Worm (Caenorhabditis elegans) whole organism, young adult: ENCODE results near the gene feh-1.
A peak's percentile ranks its signal among the peaks of the same experiment; 100 is the strongest.

Source experiments
- B0261.1 ChIP-seq: sonication (generic microtip); optimal IDR thresholded peaks from 2 replicates; lab custom pipeline; 2016; ENCODE audit warnings: mild to moderate bottlenecking, missing genetic modification characterization, moderate library complexity, missing compliant biosample characterization
- D2030.7 ChIP-seq: fragments of 200-800 bp; sonication (Bioruptor generic); IDR thresholded peaks from 2 replicates; pipeline ENCODE4 v1.3.6; 2022; ENCODE audit warnings: missing genetic modification reagents, missing genetic modification characterization, missing compliant biosample characterization
- F10E7.11 ChIP-seq: sonication (generic microtip); optimal IDR thresholded peaks from 2 replicates; lab custom pipeline; 2017; ENCODE audit warnings: mild to moderate bottlenecking, missing genetic modification characterization, moderate library complexity, missing compliant biosample characterization
- F37B4.10 ChIP-seq: fragments of 200-800 bp; sonication (Bioruptor generic); IDR thresholded peaks from 2 replicates; pipeline ENCODE4 v1.3.6; 2022; ENCODE audit warnings: missing genetic modification characterization, missing compliant biosample characterization
- Y53F4B.3 ChIP-seq: fragments of 200-800 bp; sonication (Bioruptor generic); IDR thresholded peaks from 2 replicates; pipeline ENCODE4 v1.3.6; 2022; ENCODE audit warnings: missing genetic modification reagents, missing genetic modification characterization, missing compliant biosample characterization
- aptf-2 ChIP-seq: fragments of 200-800 bp; sonication (Bioruptor generic); conservative IDR thresholded peaks from 2 replicates; pipeline ENCODE4 v1.3.6; 2022; ENCODE audit warnings: missing genetic modification reagents, missing genetic modification characterization, missing compliant biosample characterization
- aptf-3 ChIP-seq: fragments of 200-800 bp; sonication (Bioruptor generic); IDR thresholded peaks from 2 replicates; pipeline ENCODE4 v1.3.6; 2022; ENCODE audit warnings: missing genetic modification characterization, missing compliant biosample characterization
- attf-6 ChIP-seq: fragments of 200-800 bp; sonication (Bioruptor generic); IDR thresholded peaks from 2 replicates; pipeline ENCODE4 v1.3.6; 2022; ENCODE audit warnings: missing genetic modification reagents, missing genetic modification characterization, missing compliant biosample characterization
- bed-2 ChIP-seq: fragments of 200-800 bp; sonication (Bioruptor generic); IDR thresholded peaks from 2 replicates; pipeline ENCODE4 v1.3.6; 2022; ENCODE audit warnings: missing genetic modification reagents, missing genetic modification characterization, missing compliant biosample characterization
- ceh-100 ChIP-seq: fragments of 200-800 bp; sonication (Bioruptor generic); IDR thresholded peaks from 2 replicates; pipeline ENCODE4 v1.3.6; 2022; ENCODE audit warnings: missing genetic modification reagents, missing genetic modification characterization, missing compliant biosample characterization
- ceh-40 ChIP-seq: fragments of 200-800 bp; sonication (Bioruptor generic); IDR thresholded peaks from 2 replicates; pipeline ENCODE4 v1.3.6; 2022; ENCODE audit warnings: missing genetic modification characterization, missing compliant biosample characterization
- chd-7 ChIP-seq: sonication (generic microtip); optimal IDR thresholded peaks from 2 replicates; lab custom pipeline; 2016; ENCODE audit warnings: mild to moderate bottlenecking, missing genetic modification characterization, moderate library complexity, missing compliant biosample characterization
- dpl-1 ChIP-seq: fragments of 150-350 bp; optimal IDR thresholded peaks from 2 replicates; lab custom pipeline; 2014; ENCODE audit warnings: missing biosample characterization, missing genetic modification reagents, missing genetic modification characterization
- egl-18 ChIP-seq: fragments of 200-800 bp; sonication (Bioruptor generic); IDR thresholded peaks from 2 replicates; pipeline ENCODE4 v1.3.6; 2022; ENCODE audit warnings: missing genetic modification reagents, missing genetic modification characterization, missing compliant biosample characterization
- egrh-3 ChIP-seq: fragments of 200-800 bp; sonication (Bioruptor generic); IDR thresholded peaks from 2 replicates; pipeline ENCODE4 v1.3.6; 2022; ENCODE audit warnings: missing genetic modification reagents, missing genetic modification characterization, missing compliant biosample characterization
- ekl-4 ChIP-seq: fragments of 200-800 bp; sonication (Bioruptor generic); IDR thresholded peaks from 2 replicates; pipeline ENCODE4 v1.3.6; 2022; ENCODE audit warnings: missing genetic modification reagents, missing genetic modification characterization, missing compliant biosample characterization
- ets-4 ChIP-seq: fragments of 200-800 bp; sonication (Bioruptor generic); optimal IDR thresholded peaks from 2 replicates; lab custom pipeline; 2018; ENCODE audit warnings: mild to moderate bottlenecking, missing genetic modification characterization, missing compliant biosample characterization
- hmg-20 ChIP-seq: fragments of 200-800 bp; sonication (Bioruptor generic); IDR thresholded peaks from 2 replicates; pipeline ENCODE4 v1.3.6; 2022; ENCODE audit warnings: missing genetic modification reagents, missing genetic modification characterization, missing compliant biosample characterization
- hsf-1 ChIP-seq: fragments of 200-800 bp; sonication (Bioruptor generic); IDR thresholded peaks from 2 replicates; pipeline ENCODE4 v1.3.6; 2022; ENCODE audit warnings: missing genetic modification reagents, missing genetic modification characterization, missing compliant biosample characterization
- let-526 ChIP-seq: fragments of 200-800 bp; sonication (Bioruptor generic); IDR thresholded peaks from 2 replicates; pipeline ENCODE4 v1.3.6; 2022; ENCODE audit warnings: missing genetic modification reagents, missing genetic modification characterization, missing compliant biosample characterization
- lin-35 ChIP-seq, 3 experiments: fragments of 150-350 bp in 2 of 3; sonication (generic microtip) in 1 of 3; optimal IDR thresholded peaks; 2 replicates each; lab custom pipeline; 2014 to 2018; ENCODE audit warnings: missing biosample characterization in 3 of 3, missing genetic modification characterization in 3 of 3, missing genetic modification reagents in 3 of 3
- lir-1 ChIP-seq: fragments of 200-800 bp; sonication (Bioruptor generic); conservative IDR thresholded peaks from 2 replicates; pipeline ENCODE4 v1.3.6; 2022; ENCODE audit warnings: missing genetic modification reagents, missing genetic modification characterization, missing compliant biosample characterization
- madf-3 ChIP-seq: fragments of 200-800 bp; sonication (Bioruptor generic); IDR thresholded peaks from 2 replicates; pipeline ENCODE4 v1.3.6; 2022; ENCODE audit warnings: missing genetic modification reagents, missing genetic modification characterization, missing compliant biosample characterization
- madf-6 ChIP-seq: fragments of 200-800 bp; sonication (Bioruptor generic); IDR thresholded peaks from 2 replicates; pipeline ENCODE4 v1.3.6; 2022; ENCODE audit warnings: missing genetic modification reagents, missing genetic modification characterization, missing compliant biosample characterization
- nfyb-1 ChIP-seq: fragments of 200-800 bp; sonication (Bioruptor generic); IDR thresholded peaks from 2 replicates; pipeline ENCODE4 v1.3.6; 2022; ENCODE audit warnings: missing genetic modification reagents, missing genetic modification characterization, missing compliant biosample characterization
- nhr-80 ChIP-seq: sonication (generic microtip); optimal IDR thresholded peaks from 2 replicates; lab custom pipeline; 2016; ENCODE audit warnings: missing genetic modification characterization, missing compliant biosample characterization
- nhr-90 ChIP-seq: sonication (generic microtip); optimal IDR thresholded peaks from 2 replicates; lab custom pipeline; 2016; ENCODE audit warnings: missing genotype, mild to moderate bottlenecking, missing genetic modification characterization, missing compliant biosample characterization
- pbrm-1 ChIP-seq: fragments of 200-800 bp; sonication (Bioruptor generic); IDR thresholded peaks from 2 replicates; pipeline ENCODE4 v1.3.6; 2022; ENCODE audit warnings: missing genetic modification reagents, missing genetic modification characterization, missing compliant biosample characterization
- pha-4 ChIP-seq: fragments of 150-350 bp; sonication (generic microtip); optimal IDR thresholded peaks from 2 replicates; lab custom pipeline; 2014; ENCODE audit warnings: missing biosample characterization, missing genetic modification reagents, missing genetic modification characterization
- rpc-1 ChIP-seq, 2 experiments: fragments of 150-350 bp in 1 of 2; sonication (generic microtip) in 1 of 2; optimal IDR thresholded peaks; 2 replicates each; lab custom pipeline; 2014 to 2018; ENCODE audit warnings: missing biosample characterization in 1 of 2, missing genetic modification characterization in 1 of 2, missing genetic modification reagents in 1 of 2, missing genotype in 1 of 2
- snpc-1.1 ChIP-seq: sonication (generic microtip); optimal IDR thresholded peaks from 2 replicates; lab custom pipeline; 2017; ENCODE audit warnings: missing genetic modification characterization, mild to moderate bottlenecking, missing compliant biosample characterization, antibody characterized with exemption, moderate library complexity, missing genotype, missing genetic modification reagents; ENCODE audit not compliant: insufficient read depth
- snpc-4 ChIP-seq, 5 experiments: fragments of 150-350 bp in 1 of 5; sonication (generic microtip) in 4 of 5; optimal IDR thresholded peaks; 2 replicates each; lab custom pipeline; 2014 to 2018; ENCODE audit warnings: missing genetic modification characterization in 5 of 5, missing biosample characterization in 3 of 5, antibody characterized with exemption in 2 of 5, mild to moderate bottlenecking in 2 of 5, missing compliant biosample characterization in 2 of 5, missing genotype in 2 of 5, moderate library complexity in 2 of 5, missing genetic modification reagents in 1 of 5
- unc-130 ChIP-seq: sonication (generic microtip); optimal IDR thresholded peaks from 2 replicates; lab custom pipeline; 2016; ENCODE audit warnings: missing genetic modification reagents, missing genetic modification characterization, missing compliant biosample characterization
- ztf-22 ChIP-seq: fragments of 200-800 bp; sonication (Bioruptor generic); optimal IDR thresholded peaks from 2 replicates; lab custom pipeline; 2018; ENCODE audit warnings: mild to moderate bottlenecking, missing genetic modification characterization, moderate library complexity, missing compliant biosample characterization
- ztf-25 ChIP-seq: fragments of 200-800 bp; sonication (Bioruptor generic); IDR thresholded peaks from 2 replicates; pipeline ENCODE4 v1.3.6; 2022; ENCODE audit warnings: missing genetic modification reagents, missing genetic modification characterization, missing compliant biosample characterization
- ztf-6 ChIP-seq: fragments of 200-800 bp; sonication (Bioruptor generic); IDR thresholded peaks from 2 replicates; pipeline ENCODE4 v1.3.6; 2022; ENCODE audit warnings: missing genetic modification reagents, missing genetic modification characterization, missing compliant biosample characterization

feh-1 gene

DNA sequence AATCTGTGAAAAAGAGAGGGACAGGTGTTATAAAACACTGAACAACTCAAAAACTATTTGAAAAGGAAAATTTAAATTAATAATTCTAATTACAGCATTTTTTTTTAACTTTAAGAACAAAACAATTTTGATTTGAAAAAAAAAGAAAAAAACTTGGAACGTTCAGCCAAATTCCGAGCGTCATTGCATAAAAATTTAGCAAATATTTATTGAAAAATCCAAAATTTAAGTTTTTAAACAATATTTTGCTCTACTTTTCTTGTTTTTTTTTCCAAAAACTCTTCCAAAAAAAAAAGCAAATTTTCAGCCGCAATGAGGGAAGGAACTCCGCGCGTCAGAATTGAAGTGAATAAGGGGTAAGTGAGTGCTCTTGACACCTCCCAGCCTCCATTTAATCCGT is at the start of gene feh-1:
TSS of gene feh-1 (plus strand) at position 301 of the 400 bp plus-strand sequence.
- TF ChIP-seq snpc-1.1 (tag; lab: Kevin White, UChicago): no peak

ce11 chrIII:2500073-2500472 is 49.6 kb upstream of the feh-1 start:
- TF ChIP-seq egrh-3 (peak; percentile 91), Y53F4B.3 (GFP tag; lab: Robert Waterston, UW) (peak; percentile 75; the same call in 1 of the 2 replicates)
- TF ChIP-seq, all 124 proteins: peak for 2; not testable (repeated sequence) for 122

- peak; percentile 85; the same call in 1 of the 2 replicates for TF ChIP-seq Y53F4B.3 (GFP tag; lab: Robert Waterston, UW)
- peak; percentile 99 for TF ChIP-seq egrh-3
Measured at ce11 chrIII:2500636-2501035, 49.1 kb upstream of the feh-1 start.

ce11 chrIII:2501377-2502019 is 48.2 kb upstream of the feh-1 start:
- TF ChIP-seq aptf-3 (GFP tag; lab: Robert Waterston, UW) (0 out of 2 replicates have a peak, but pooled peaks have one; percentile 4), ceh-40 (0 out of 2 replicates have a peak, but pooled peaks have one; percentile 48), madf-3 (GFP tag; lab: Robert Waterston, UW) (0 out of 2 replicates have a peak, but pooled peaks have one; percentile 67), D2030.7 (GFP tag; lab: Robert Waterston, UW) (peak; percentile 48), attf-6 (GFP tag; lab: Robert Waterston, UW) (peak; percentile 74), egrh-3 (peak; percentile 95), Y53F4B.3 (GFP tag; lab: Robert Waterston, UW) (peak; percentile 41; the same call in 1 of the 2 replicates), hsf-1 (GFP tag; lab: Robert Waterston, UW) (peak; percentile 99), madf-6 (GFP tag; lab: Robert Waterston, UW) (peak; percentile 35; the same call in 1 of the 2 replicates), ekl-4 (GFP tag; lab: Robert Waterston, UW) (peak; percentile 75), ceh-100 (GFP tag; lab: Robert Waterston, UW) (0 out of 2 replicates have a peak, but pooled peaks have one; percentile 39), ztf-25 (GFP tag; lab: Robert Waterston, UW) (0 out of 2 replicates have a peak, but pooled peaks have one; percentile 4), pbrm-1 (0 out of 2 replicates have a peak, but pooled peaks have one; percentile 42), egl-18 (GFP tag; lab: Robert Waterston, UW) (peak; percentile 24; the same call in 1 of the 2 replicates)

ce11 chrIII:2506463-2506862 is 43.3 kb upstream of the feh-1 start:
- TF ChIP-seq nfyb-1 (peak; percentile 71), F37B4.10 (GFP tag; lab: Robert Waterston, UW) (0 out of 2 replicates have a peak, but pooled peaks have one; percentile 39), ztf-22 (GFP tag; lab: Kevin White, UChicago) (no peak), ztf-6 (GFP tag; lab: Robert Waterston, UW) (no peak)

DNA sequence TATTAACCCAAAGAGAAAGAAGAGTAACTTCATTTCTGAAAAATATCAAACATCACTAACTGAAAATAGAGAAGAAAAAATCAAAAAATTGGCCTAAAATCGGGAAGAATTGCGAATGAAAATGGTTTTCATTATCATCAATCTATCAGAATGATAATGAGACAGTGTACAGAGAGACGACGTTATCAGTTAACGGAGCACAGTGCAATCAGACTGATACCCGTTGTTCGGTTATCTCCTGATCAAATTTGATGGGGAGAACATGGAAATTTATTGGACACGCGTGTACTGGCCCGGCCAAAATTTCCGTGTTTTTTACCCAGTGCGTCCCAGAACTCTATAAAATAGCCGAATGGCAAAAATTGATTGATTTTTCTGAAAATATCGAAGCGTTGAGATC is 41.8 kb upstream of the feh-1 start, which contains the start of gene Y54F10AM.8:
TSS of gene Y54F10AM.8 (minus strand) at position 35 of the 400 bp plus-strand sequence.
- TF ChIP-seq hmg-20 (no peak), B0261.1 (tag; lab: Kevin White, UChicago) (no peak), lin-35 (GFP tag; optimal IDR thresholded peaks at IDR 0.05; lab: Kevin White, UChicago) (no peak), unc-130 (GFP tag; lab: Kevin White, UChicago) (no peak), rpc-1 (optimal IDR thresholded peaks at IDR 0.05; lab: Kevin White, UChicago) (no peak), rpc-1 (tag; optimal IDR thresholded peaks at IDR 0.05; lab: Kevin White, UChicago) (no peak), F10E7.11 (tag; lab: Kevin White, UChicago) (no peak), chd-7 (tag; lab: Kevin White, UChicago) (no peak), nhr-80 (tag; lab: Kevin White, UChicago) (peak; percentile 95), ets-4 (peak; percentile 22), lir-1 (no peak), dpl-1 (GFP tag; lab: Kevin White, UChicago) (no peak), attf-6 (GFP tag; lab: Robert Waterston, UW) (no peak), ceh-100 (GFP tag; lab: Robert Waterston, UW) (no peak), egrh-3 (no peak), let-526 (GFP tag; lab: Robert Waterston, UW) (no peak), nhr-90 (tag; lab: Kevin White, UChicago) (no peak), F37B4.10 (GFP tag; lab: Robert Waterston, UW) (no peak), pha-4 (tag; lab: Kevin White, UChicago) (no peak), ztf-25 (GFP tag; lab: Robert Waterston, UW) (no peak), bed-2 (GFP tag; lab: Robert Waterston, UW) (no peak), aptf-2 (no peak), snpc-4 (GFP tag; optimal IDR thresholded peaks at IDR 0.05; lab: Kevin White, UChicago) (no peak), snpc-4 (tag; optimal IDR thresholded peaks at IDR 0.05; lab: Kevin White, UChicago) (peak in 1 of 4 experiments; percentile 45)
